Worm (Caenorhabditis elegans): ENCODE results near the gene T03G11.10.

- TF ChIP-seq dpl-1 (GFP tag; optimal IDR thresholded peaks at IDR 0.05) (no peak), arid-1 (GFP tag; conservative IDR thresholded peaks at IDR 0.05) (no peak), unc-39 (tag; optimal IDR thresholded peaks at IDR 0.05) (no peak), Y48G9A.11 (GFP tag; IDR thresholded peaks at IDR 0.05) (no peak), nhr-48 (tag; optimal IDR thresholded peaks at IDR 0.05) (no peak), ceh-28 (tag; optimal IDR thresholded peaks at IDR 0.05) (no peak), ceh-82 (tag; optimal IDR thresholded peaks at IDR 0.05) (no peak), zag-1 (tag; optimal IDR thresholded peaks at IDR 0.05) (no peak), ztf-11 (tag; optimal IDR thresholded peaks at IDR 0.05) (no peak), aly-2 (tag; optimal IDR thresholded peaks at IDR 0.05) (no peak)
Observed at ce11 chrX:5154278-5154677, 16.7 kb downstream of the T03G11.10 start, which contains the start of gene C31H2.3.

Measured in whole organism, L4 larva.